Fruit fly (Drosophila melanogaster) whole organism, prepupa: ENCODE results near the gene Mgstl.

Experiments used
- fkh ChIP-seq: fragments of 200-800 bp; sonication (Bioruptor generic); optimal IDR thresholded peaks from 3 replicates; lab custom pipeline; 2017; ENCODE audit warnings: missing biosample characterization, mild to moderate bottlenecking, missing genetic modification characterization, moderate library complexity
- lz ChIP-seq: fragments of 200-800 bp; sonication (Bioruptor generic); optimal IDR thresholded peaks from 3 replicates; lab custom pipeline; 2016; ENCODE audit warnings: missing biosample characterization, missing genetic modification characterization

DNA sequence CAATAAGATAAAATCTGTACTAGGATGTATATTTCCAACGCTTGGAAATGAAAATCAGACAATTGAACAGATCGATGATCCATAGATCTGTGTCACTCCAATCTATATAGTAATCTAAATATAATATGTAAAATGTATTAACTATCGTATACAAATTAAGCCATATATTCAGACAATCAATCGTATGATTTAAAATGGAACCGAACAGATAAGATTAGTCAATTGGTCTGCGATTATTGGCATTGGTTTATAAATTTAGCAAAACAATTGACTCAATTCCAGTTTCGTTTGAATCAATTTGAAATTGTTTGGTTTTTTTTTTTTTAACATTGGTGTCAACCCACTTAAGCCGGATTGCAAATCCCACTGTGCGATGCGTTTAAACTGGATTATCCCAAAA, 26.0 kb downstream of the Mgstl start:
- TF ChIP-seq fkh (GFP tag; lab: Kevin White, UChicago) (no peak), lz (GFP tag; lab: Kevin White, UChicago) (peak; percentile 31)
